Worm (Caenorhabditis elegans) whole organism, L1 larva: ENCODE measurements around the gene prp-9.

Source experiments
- C16A3.4 ChIP-seq: fragments of 150-350 bp; optimal IDR thresholded peaks from 2 replicates; lab custom pipeline; 2014; ENCODE audit warnings: missing biosample characterization, missing genetic modification characterization
- C34B4.2 ChIP-seq: sonication (generic microtip); optimal IDR thresholded peaks from 2 replicates; lab custom pipeline; 2017; ENCODE audit warnings: mild to moderate bottlenecking, missing genetic modification characterization, missing compliant biosample characterization
- F16B12.6 ChIP-seq: fragments of 150-350 bp; optimal IDR thresholded peaks from 2 replicates; lab custom pipeline; 2014; ENCODE audit warnings: missing biosample characterization, missing genetic modification characterization
- aly-2 ChIP-seq: fragments of 150-350 bp; optimal IDR thresholded peaks from 2 replicates; lab custom pipeline; 2014; ENCODE audit warnings: missing biosample characterization, missing genetic modification characterization
- ceh-8 ChIP-seq: fragments of 200-800 bp; sonication (Bioruptor generic); optimal IDR thresholded peaks from 2 replicates; lab custom pipeline; 2018; ENCODE audit warnings: mild to moderate bottlenecking, missing genetic modification characterization, moderate library complexity, missing compliant biosample characterization
- ceh-90 ChIP-seq: sonication (generic microtip); optimal IDR thresholded peaks from 2 replicates; lab custom pipeline; 2016; ENCODE audit warnings: missing genetic modification characterization, missing compliant biosample characterization
- ces-1 ChIP-seq: fragments of 150-350 bp; optimal IDR thresholded peaks from 2 replicates; lab custom pipeline; 2014; ENCODE audit warnings: missing biosample characterization, missing genetic modification reagents, missing genetic modification characterization
- dpl-1 ChIP-seq, 3 experiments: fragments of 150-350 bp in 2 of 3; sonication (generic microtip) in 1 of 3; optimal IDR thresholded peaks; 2 replicates each; lab custom pipeline; 2014 to 2017; ENCODE audit warnings: missing biosample characterization in 3 of 3, missing genetic modification characterization in 3 of 3, missing genetic modification reagents in 3 of 3
- dsc-1 ChIP-seq: sonication (generic microtip); optimal IDR thresholded peaks from 2 replicates; lab custom pipeline; 2016; ENCODE audit warnings: mild to moderate bottlenecking, missing genetic modification characterization, missing compliant biosample characterization
- efl-1 ChIP-seq, 4 experiments: fragments of 150-350 bp; optimal IDR thresholded peaks in 3 of 4; peaks in 1 of 4; 1 replicate in 1 of 4; 2 replicates in 3 of 4; lab custom pipeline; 2014; ENCODE audit warnings: missing biosample characterization in 2 of 4, missing genetic modification characterization in 2 of 4, missing genetic modification reagents in 2 of 4
- efl-3 ChIP-seq: fragments of 200-800 bp; sonication (Bioruptor generic); optimal IDR thresholded peaks from 2 replicates; lab custom pipeline; 2018; ENCODE audit warnings: mild to moderate bottlenecking, missing genetic modification characterization, missing compliant biosample characterization
- egl-13 ChIP-seq: sonication (generic microtip); optimal IDR thresholded peaks from 2 replicates; lab custom pipeline; 2016; ENCODE audit warnings: missing genotype, missing genetic modification reagents, missing genetic modification characterization, missing compliant biosample characterization
- elt-2 ChIP-seq: sonication (generic microtip); optimal IDR thresholded peaks from 2 replicates; lab custom pipeline; 2016; ENCODE audit warnings: missing genetic modification characterization, mild to moderate bottlenecking, inconsistent platforms, missing compliant biosample characterization, missing genetic modification reagents
- fkh-10 ChIP-seq: sonication (generic microtip); optimal IDR thresholded peaks from 2 replicates; lab custom pipeline; 2017; ENCODE audit warnings: missing biosample characterization, missing genetic modification reagents, missing genetic modification characterization
- fkh-8 ChIP-seq: sonication (generic microtip); optimal IDR thresholded peaks from 2 replicates; lab custom pipeline; 2016; ENCODE audit warnings: mild to moderate bottlenecking, missing genetic modification characterization, missing compliant biosample characterization
- hlh-4 ChIP-seq: sonication (generic microtip); optimal IDR thresholded peaks from 2 replicates; lab custom pipeline; 2016; ENCODE audit warnings: mild to moderate bottlenecking, missing genetic modification characterization, missing compliant biosample characterization
- hpl-2 ChIP-seq: fragments of 150-350 bp; optimal IDR thresholded peaks from 2 replicates; lab custom pipeline; 2014; ENCODE audit warnings: missing biosample characterization, missing genetic modification reagents, missing genetic modification characterization
- irx-1 ChIP-seq: sonication (generic microtip); optimal IDR thresholded peaks from 2 replicates; lab custom pipeline; 2016; ENCODE audit warnings: missing genetic modification characterization, missing compliant biosample characterization
- lin-14 ChIP-seq: fragments of 200-800 bp; sonication (Bioruptor generic); optimal IDR thresholded peaks from 2 replicates; lab custom pipeline; 2018; ENCODE audit warnings: mild to moderate bottlenecking, missing genetic modification characterization, moderate library complexity, missing compliant biosample characterization
- lin-15B ChIP-seq: fragments of 150-350 bp; sonication (generic microtip); optimal IDR thresholded peaks from 3 replicates; lab custom pipeline; 2014; ENCODE audit warnings: missing biosample characterization, missing genetic modification characterization
- lin-35 ChIP-seq, 2 experiments: fragments of 150-350 bp; optimal IDR thresholded peaks; 2 replicates each; lab custom pipeline; 2014; ENCODE audit warnings: missing biosample characterization in 2 of 2, missing genetic modification characterization in 2 of 2, missing genetic modification reagents in 2 of 2
- lin-39 ChIP-seq: fragments of 150-350 bp; optimal IDR thresholded peaks from 2 replicates; lab custom pipeline; 2014; ENCODE audit warnings: missing biosample characterization, missing genetic modification reagents, missing genetic modification characterization
- lsy-2 ChIP-seq, 2 experiments: fragments of 150-350 bp; optimal IDR thresholded peaks; 2 replicates each; lab custom pipeline; 2014; ENCODE audit warnings: missing biosample characterization in 2 of 2, missing genetic modification characterization in 2 of 2
- mdl-1 ChIP-seq, 2 experiments: fragments of 150-350 bp; optimal IDR thresholded peaks; 2 replicates each; lab custom pipeline; 2014 to 2017; ENCODE audit warnings: missing biosample characterization in 2 of 2, missing genetic modification characterization in 2 of 2, inconsistent platforms in 1 of 2
- mef-2 ChIP-seq: fragments of 150-350 bp; optimal IDR thresholded peaks from 2 replicates; lab custom pipeline; 2014; ENCODE audit warnings: missing biosample characterization, missing genetic modification characterization
- nhr-11 ChIP-seq: fragments of 150-350 bp; optimal IDR thresholded peaks from 2 replicates; lab custom pipeline; 2014; ENCODE audit warnings: missing biosample characterization, missing genetic modification characterization
- nhr-12 ChIP-seq: sonication (generic microtip); optimal IDR thresholded peaks from 2 replicates; lab custom pipeline; 2017; ENCODE audit warnings: missing biosample characterization, missing genetic modification characterization
- nhr-19 ChIP-seq: fragments of 200-800 bp; sonication (Bioruptor generic); conservative IDR thresholded peaks from 2 replicates; pipeline ENCODE4 v1.3.6; 2022; ENCODE audit warnings: missing genetic modification characterization, missing compliant biosample characterization
- nhr-20 ChIP-seq: sonication (generic microtip); optimal IDR thresholded peaks from 2 replicates; lab custom pipeline; 2016; ENCODE audit warnings: mild to moderate bottlenecking, missing genetic modification characterization, missing compliant biosample characterization
- nhr-237 ChIP-seq: fragments of 150-350 bp; optimal IDR thresholded peaks from 2 replicates; lab custom pipeline; 2014; ENCODE audit warnings: missing biosample characterization, missing genetic modification characterization
- nhr-47 ChIP-seq: sonication (generic microtip); optimal IDR thresholded peaks from 2 replicates; lab custom pipeline; 2016; ENCODE audit warnings: mild to moderate bottlenecking, missing genetic modification characterization, moderate library complexity, missing compliant biosample characterization
- nhr-71 ChIP-seq: sonication (generic microtip); optimal IDR thresholded peaks from 2 replicates; lab custom pipeline; 2016; ENCODE audit warnings: mild to moderate bottlenecking, missing genetic modification characterization, moderate library complexity, missing compliant biosample characterization
- nhr-85 ChIP-seq: sonication (generic microtip); peaks from one replicate; lab custom pipeline; 2016; ENCODE audit warnings: missing genetic modification characterization, inconsistent platforms, missing compliant biosample characterization
- pag-3 ChIP-seq: sonication (generic microtip); optimal IDR thresholded peaks from 2 replicates; lab custom pipeline; 2017; ENCODE audit warnings: missing genetic modification characterization, mild to moderate bottlenecking, missing compliant biosample characterization, antibody characterized with exemption, borderline replicate concordance; ENCODE audit not compliant: insufficient read depth
- pqm-1 ChIP-seq: sonication (generic microtip); optimal IDR thresholded peaks from 3 replicates; lab custom pipeline; 2017; ENCODE audit warnings: missing biosample characterization, missing genetic modification characterization
- rnt-1 ChIP-seq: sonication (generic microtip); optimal IDR thresholded peaks from 2 replicates; lab custom pipeline; 2016; ENCODE audit warnings: mild to moderate bottlenecking, missing genetic modification characterization, moderate library complexity, missing compliant biosample characterization
- snu-23 ChIP-seq: sonication (generic microtip); optimal IDR thresholded peaks from 2 replicates; lab custom pipeline; 2016; ENCODE audit warnings: missing genetic modification characterization, missing compliant biosample characterization
- sox-4 ChIP-seq: sonication (generic microtip); optimal IDR thresholded peaks from 2 replicates; lab custom pipeline; 2016; ENCODE audit warnings: missing genetic modification characterization, missing compliant biosample characterization
- sup-37 ChIP-seq: fragments of 200-800 bp; sonication (Bioruptor generic); optimal IDR thresholded peaks from 2 replicates; lab custom pipeline; 2018; ENCODE audit warnings: mild to moderate bottlenecking, missing genetic modification characterization, missing compliant biosample characterization
- swsn-7 ChIP-seq: sonication (generic microtip); optimal IDR thresholded peaks from 2 replicates; lab custom pipeline; 2016; ENCODE audit warnings: missing genetic modification characterization, missing compliant biosample characterization
- tbx-2 ChIP-seq: sonication (generic microtip); optimal IDR thresholded peaks from 2 replicates; lab custom pipeline; 2016; ENCODE audit warnings: missing genetic modification characterization, missing compliant biosample characterization
- unc-130 ChIP-seq: fragments of 150-350 bp; optimal IDR thresholded peaks from 2 replicates; lab custom pipeline; 2017; ENCODE audit warnings: missing biosample characterization, missing genetic modification characterization, inconsistent platforms
- unc-86 ChIP-seq: sonication (generic microtip); optimal IDR thresholded peaks from 2 replicates; lab custom pipeline; 2016; ENCODE audit warnings: missing genetic modification characterization, missing compliant biosample characterization
- unc-98 ChIP-seq: fragments of 200-800 bp; sonication (Bioruptor generic); IDR thresholded peaks from 2 replicates; pipeline ENCODE4 v1.3.6; 2022; ENCODE audit warnings: missing genetic modification characterization, missing compliant biosample characterization
- vab-15 ChIP-seq: sonication (generic microtip); optimal IDR thresholded peaks from 2 replicates; lab custom pipeline; 2017; ENCODE audit warnings: missing genotype, mild to moderate bottlenecking, missing genetic modification characterization, missing compliant biosample characterization
- zag-1 ChIP-seq: fragments of 150-350 bp; optimal IDR thresholded peaks from 2 replicates; lab custom pipeline; 2014; ENCODE audit warnings: missing biosample characterization, missing genetic modification characterization
- zip-4 ChIP-seq: fragments of 200-800 bp; sonication (Bioruptor generic); optimal IDR thresholded peaks from 2 replicates; lab custom pipeline; 2018; ENCODE audit warnings: mild to moderate bottlenecking, missing genetic modification characterization, moderate library complexity, missing compliant biosample characterization

Gene prp-9

DNA sequence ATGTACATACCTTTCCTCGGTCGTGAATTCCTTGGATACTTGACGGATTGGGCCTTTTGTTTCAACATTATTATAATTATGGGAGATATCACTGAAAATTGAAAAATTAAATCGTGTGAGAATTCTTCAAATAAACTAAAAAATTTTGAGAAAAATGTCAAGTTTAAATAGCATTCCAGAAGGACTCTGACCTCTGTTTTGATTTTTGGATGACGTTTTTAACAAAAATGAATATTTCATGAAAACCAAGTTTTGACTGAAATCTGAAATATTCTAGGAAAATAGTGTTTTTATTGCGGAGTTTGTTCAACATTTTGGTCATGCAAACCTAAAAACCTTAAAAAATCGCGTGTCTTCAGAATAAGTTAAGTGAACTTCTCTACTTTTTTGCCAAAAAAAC, 31.0 kb upstream of the prp-9 start, which contains the start of gene glb-27:
TSS of gene glb-27 (minus strand) at position 101 of the 400 bp plus-strand sequence.
- TF ChIP-seq nhr-11 (tag; lab: Kevin White, UChicago) (no peak), ceh-90 (tag; lab: Kevin White, UChicago) (no peak), ces-1 (GFP tag; lab: Kevin White, UChicago) (no peak), nhr-47 (tag; lab: Kevin White, UChicago) (no peak), mdl-1 (tag; optimal IDR thresholded peaks at IDR 0.05; lab: Kevin White, UChicago) (no peak), egl-13 (tag; lab: Kevin White, UChicago) (no peak), nhr-12 (no peak), mef-2 (tag; lab: Kevin White, UChicago) (no peak), snu-23 (GFP tag; lab: Kevin White, UChicago) (no peak), unc-98 (no peak), zip-4 (GFP tag; lab: Kevin White, UChicago) (no peak), F16B12.6 (tag; lab: Kevin White, UChicago) (no peak), sox-4 (no peak), fkh-8 (tag; lab: Kevin White, UChicago) (no peak), C16A3.4 (tag; lab: Kevin White, UChicago) (no peak)

DNA sequence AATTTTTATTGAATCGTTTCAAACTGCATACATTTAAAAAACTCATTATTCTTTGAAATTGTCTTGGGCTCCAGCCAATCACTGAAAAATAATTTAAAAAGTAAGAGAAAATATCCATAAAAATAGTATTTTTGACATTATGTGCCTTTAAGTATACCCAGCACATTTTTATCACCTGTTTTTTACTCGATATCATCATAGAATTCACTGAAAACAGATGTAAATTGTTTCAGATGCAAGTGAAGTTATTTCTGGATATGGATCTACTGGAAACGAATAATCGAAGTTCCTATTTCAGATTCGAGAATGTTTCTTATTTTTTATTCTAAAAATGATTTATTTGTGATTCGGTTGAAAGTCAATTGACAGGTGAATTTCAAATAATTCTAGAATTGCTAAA, 29.4 kb upstream of the prp-9 start:
- TF ChIP-seq efl-3 (GFP tag; lab: Kevin White, UChicago) (no peak), unc-86 (tag; lab: Kevin White, UChicago) (no peak), ceh-8 (no peak), hpl-2 (GFP tag; lab: Kevin White, UChicago) (no peak), tbx-2 (tag; lab: Kevin White, UChicago) (no peak), nhr-20 (tag; lab: Kevin White, UChicago) (no peak), efl-1 (optimal IDR thresholded peaks at IDR 0.05; lab: Kevin White, UChicago) (no peak), efl-1 (GFP tag; optimal IDR thresholded peaks at IDR 0.05 in 1 of 2; lab: Kevin White, UChicago) (no peak), C16A3.4 (tag; lab: Kevin White, UChicago) (no peak), lsy-2 (tag; optimal IDR thresholded peaks at IDR 0.05; lab: Kevin White, UChicago) (no peak), lin-39 (tag; lab: Kevin White, UChicago) (no peak), swsn-7 (tag; lab: Kevin White, UChicago) (no peak), dpl-1 (GFP tag; optimal IDR thresholded peaks at IDR 0.05; lab: Kevin White, UChicago) (no peak), lin-14 (no peak), hlh-4 (tag; lab: Kevin White, UChicago) (peak; percentile 92), vab-15 (tag; lab: Kevin White, UChicago) (no peak), nhr-71 (peak; percentile 27)

DNA sequence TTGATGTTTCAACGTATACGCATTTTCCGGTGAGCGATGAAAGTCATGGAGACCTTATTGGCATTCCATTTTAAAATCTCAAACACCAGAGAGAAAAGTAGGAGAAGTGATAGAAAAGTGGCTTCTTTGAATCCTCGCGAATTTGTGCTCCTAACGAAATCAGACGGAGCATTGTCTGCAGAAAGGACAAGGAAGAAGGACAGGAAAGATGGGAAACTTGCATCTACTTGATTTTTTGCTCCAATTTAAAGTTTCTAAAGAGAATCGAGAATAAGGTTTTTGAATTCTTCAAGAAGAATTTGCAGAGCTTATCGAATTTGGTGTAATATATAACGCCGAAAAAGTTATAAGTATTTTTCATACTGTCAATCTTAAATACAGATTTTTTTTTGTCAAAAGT, 25.9 kb upstream of the prp-9 start:
- TF ChIP-seq irx-1 = no peak
- no peak for TF ChIP-seq elt-2 (tag; lab: Kevin White, UChicago)
- TF ChIP-seq rnt-1 (tag; lab: Kevin White, UChicago) = no peak
- TF ChIP-seq lin-14 = peak; percentile 50
- TF ChIP-seq ces-1 (GFP tag; lab: Kevin White, UChicago) = no peak
- peak; percentile 91 for TF ChIP-seq fkh-10 (GFP tag; lab: Kevin White, UChicago)
- no peak for TF ChIP-seq lsy-2 (tag; optimal IDR thresholded peaks at IDR 0.05; lab: Kevin White, UChicago)
- no peak for TF ChIP-seq ceh-90 (tag; lab: Kevin White, UChicago)

DNA sequence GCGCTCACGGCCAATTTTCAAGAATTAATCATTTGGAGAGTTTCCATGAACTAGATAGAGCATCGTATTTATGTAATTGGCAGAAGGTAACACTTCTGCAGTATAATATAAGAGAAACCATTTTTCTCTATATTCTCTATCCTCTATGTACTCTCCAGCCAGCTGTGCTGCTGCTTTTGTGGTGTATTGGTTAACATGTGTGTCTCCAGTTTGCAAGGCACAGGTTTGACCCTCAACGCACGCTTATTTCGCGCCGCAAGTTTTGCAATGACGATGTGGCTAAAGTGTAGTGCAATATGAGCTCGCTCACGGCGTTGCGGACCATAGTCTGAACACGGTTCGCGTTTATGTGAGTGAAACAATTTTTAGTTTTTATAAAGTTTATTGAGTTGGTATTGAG, 21.8 kb upstream of the prp-9 start:
- TF ChIP-seq lin-15B (tag; lab: Kevin White, UChicago) (no peak), pag-3 (tag; lab: Kevin White, UChicago) (no peak), nhr-85 (tag; lab: Kevin White, UChicago) (no peak), sox-4 (no peak), egl-13 (tag; lab: Kevin White, UChicago) (no peak), lsy-2 (tag; optimal IDR thresholded peaks at IDR 0.05; lab: Kevin White, UChicago) (peak in 1 of 2 experiments; percentile 69), aly-2 (tag; lab: Kevin White, UChicago) (peak; percentile 35), pqm-1 (tag; lab: Kevin White, UChicago) (no peak), elt-2 (tag; lab: Kevin White, UChicago) (peak; percentile 17), vab-15 (tag; lab: Kevin White, UChicago) (no peak), zag-1 (tag; lab: Kevin White, UChicago) (no peak), C16A3.4 (tag; lab: Kevin White, UChicago) (peak; percentile 78), sup-37 (GFP tag; lab: Kevin White, UChicago) (no peak), nhr-237 (tag; lab: Kevin White, UChicago) (no peak), unc-130 (tag; lab: Kevin White, UChicago) (no peak), dsc-1 (tag; lab: Kevin White, UChicago) (peak; percentile 27), nhr-19 (GFP tag; lab: Robert Waterston, UW) (peak; percentile 31; the same call in 1 of the 2 replicates), lin-35 (GFP tag; optimal IDR thresholded peaks at IDR 0.05; lab: Kevin White, UChicago) (peak; percentile 21 to 78), C34B4.2 (tag; lab: Kevin White, UChicago) (no peak), unc-98 (no peak), fkh-8 (tag; lab: Kevin White, UChicago) (no peak)
